Worm (Caenorhabditis elegans) whole organism, mixed stage, embryonic: ENCODE results near the gene ztf-31.

Source experiments
- ces-1 ChIP-seq: fragments of 150-350 bp; optimal IDR thresholded peaks from 2 replicates; lab custom pipeline; 2014; ENCODE audit warnings: missing biosample characterization, missing genetic modification reagents, missing genetic modification characterization
- elt-1 ChIP-seq: sonication (generic microtip); optimal IDR thresholded peaks from 2 replicates; lab custom pipeline; 2017; ENCODE audit warnings: missing genetic modification characterization, mild to moderate bottlenecking, missing compliant biosample characterization, antibody characterized with exemption, moderate library complexity, borderline replicate concordance; ENCODE audit not compliant: insufficient read depth
- ham-2 ChIP-seq: fragments of 200-800 bp; sonication (Bioruptor generic); optimal IDR thresholded peaks from 2 replicates; lab custom pipeline; 2018; ENCODE audit warnings: mild to moderate bottlenecking, missing genetic modification characterization, missing compliant biosample characterization
- lin-13 ChIP-seq: fragments of 150-350 bp; optimal IDR thresholded peaks from 2 replicates; lab custom pipeline; 2014; ENCODE audit warnings: missing biosample characterization, missing genetic modification characterization
- lin-32 ChIP-seq: fragments of 200-800 bp; sonication (Bioruptor generic); optimal IDR thresholded peaks from 2 replicates; lab custom pipeline; 2018; ENCODE audit warnings: mild to moderate bottlenecking, missing genetic modification characterization, missing compliant biosample characterization
- nhr-237 ChIP-seq: fragments of 150-350 bp; optimal IDR thresholded peaks from 2 replicates; lab custom pipeline; 2014; ENCODE audit warnings: missing biosample characterization, missing genetic modification characterization
- snpc-4 ChIP-seq: fragments of 150-350 bp; optimal IDR thresholded peaks from 2 replicates; lab custom pipeline; 2014; ENCODE audit warnings: missing biosample characterization, missing genetic modification characterization

ce11 chrIII:7287503-7287902, 46.3 kb downstream of the ztf-31 start, which contains the start of gene ykt-6:
- TF ChIP-seq elt-1 (no peak), snpc-4 (tag; lab: Kevin White, UChicago) (no peak), lin-13 (tag; lab: Kevin White, UChicago) (no peak), ham-2 (GFP tag; lab: Kevin White, UChicago) (no peak), lin-32 (GFP tag; lab: Kevin White, UChicago) (no peak), nhr-237 (tag; lab: Kevin White, UChicago) (no peak), ces-1 (GFP tag; lab: Kevin White, UChicago) (no peak)
